Worm (Caenorhabditis elegans) whole organism, L1 larva: ENCODE data around the gene F44B9.9.

Experiments used
- lin-15B ChIP-seq: fragments of 150-350 bp; sonication (generic microtip); optimal IDR thresholded peaks from 3 replicates; lab custom pipeline; 2014; ENCODE audit warnings: missing biosample characterization, missing genetic modification characterization
- nhr-12 ChIP-seq: sonication (generic microtip); optimal IDR thresholded peaks from 2 replicates; lab custom pipeline; 2017; ENCODE audit warnings: missing biosample characterization, missing genetic modification characterization
- unc-86 ChIP-seq: sonication (generic microtip); optimal IDR thresholded peaks from 2 replicates; lab custom pipeline; 2016; ENCODE audit warnings: missing genetic modification characterization, missing compliant biosample characterization

ce11 chrIII:8044717-8045116 is 13.9 kb upstream of the F44B9.9 start, which contains the start of gene spcs-3:
- TF ChIP-seq lin-15B (tag; lab: Kevin White, UChicago) (no peak), unc-86 (no peak), nhr-12 (no peak)
